Fruit fly (Drosophila melanogaster) whole organism, embryonic: ENCODE results near the gene amn.

Experiments used
- Awh ChIP-seq: fragments of 200-800 bp; sonication (Bioruptor generic); IDR thresholded peaks from 2 replicates; pipeline ENCODE4, ENCODE4 v1.3.6; 2022; ENCODE audit warnings: missing biosample characterization, missing genetic modification characterization
- CG10209 ChIP-seq: fragments of 200-800 bp; sonication (Bioruptor generic); optimal IDR thresholded peaks from 3 replicates; lab custom pipeline; 2017; ENCODE audit warnings: missing biosample characterization, mild to moderate bottlenecking, missing genetic modification characterization, missing genetic modification reagents
- CG10565 ChIP-seq: fragments of 200-800 bp; sonication (Bioruptor generic); optimal IDR thresholded peaks from 3 replicates; lab custom pipeline; 2016; ENCODE audit warnings: missing biosample characterization, mild to moderate bottlenecking, missing genetic modification characterization
- CG10979 ChIP-seq: fragments of 200-800 bp; sonication (Bioruptor generic); optimal IDR thresholded peaks from 2 replicates; lab custom pipeline; 2018; ENCODE audit warnings: missing biosample characterization, mild to moderate bottlenecking, missing genetic modification characterization, moderate library complexity
- CG11247 ChIP-seq: fragments of 200-800 bp; sonication (Bioruptor generic); IDR thresholded peaks from 2 replicates; pipeline ENCODE4 v1.3.6; 2022; ENCODE audit warnings: missing biosample characterization, missing genetic modification characterization
- CG11398 ChIP-seq: fragments of 200-800 bp; sonication (Bioruptor generic); optimal IDR thresholded peaks from 2 replicates; lab custom pipeline; 2016; ENCODE audit warnings: missing biosample characterization, missing genetic modification characterization
- CG12391 ChIP-seq: fragments of 200-800 bp; sonication (Bioruptor generic); optimal IDR thresholded peaks from 3 replicates; lab custom pipeline; 2018; ENCODE audit warnings: missing biosample characterization, mild to moderate bottlenecking, missing genetic modification characterization, moderate library complexity
- CG12942 ChIP-seq: fragments of 200-800 bp; sonication (Bioruptor generic); optimal IDR thresholded peaks from 3 replicates; lab custom pipeline; 2016; ENCODE audit warnings: missing biosample characterization, missing genetic modification characterization
- CG13296 ChIP-seq: fragments of 200-800 bp; sonication (Bioruptor generic); optimal IDR thresholded peaks from 3 replicates; lab custom pipeline; 2018; ENCODE audit warnings: missing biosample characterization, mild to moderate bottlenecking, missing genetic modification characterization
- CG13775 ChIP-seq: fragments of 200-800 bp; sonication (Bioruptor generic); optimal IDR thresholded peaks from 3 replicates; lab custom pipeline; 2017; ENCODE audit warnings: missing biosample characterization, mild to moderate bottlenecking, missing genetic modification characterization
- CG14860 ChIP-seq: fragments of 200-800 bp; sonication (Bioruptor generic); IDR thresholded peaks from 3 replicates; pipeline ENCODE4 v1.3.6; 2022; ENCODE audit warnings: missing biosample characterization, missing genetic modification characterization; ENCODE audit not compliant: partially characterized antibody
- CG1603 ChIP-seq: fragments of 200-800 bp; sonication (Bioruptor generic); optimal IDR thresholded peaks from 2 replicates; lab custom pipeline; 2019; ENCODE audit warnings: missing biosample characterization, mild to moderate bottlenecking, missing genetic modification characterization, moderate library complexity
- CG17186 ChIP-seq: fragments of 200-800 bp; sonication (Bioruptor generic); optimal IDR thresholded peaks from 3 replicates; lab custom pipeline; 2017; ENCODE audit warnings: missing biosample characterization, missing genetic modification reagents, missing genetic modification characterization
- CG17385 ChIP-seq: fragments of 200-800 bp; sonication (Bioruptor generic); optimal IDR thresholded peaks from 3 replicates; lab custom pipeline; 2018; ENCODE audit warnings: missing biosample characterization, mild to moderate bottlenecking, missing genetic modification characterization
- CG2116 ChIP-seq: fragments of 200-800 bp; sonication (Bioruptor generic); optimal IDR thresholded peaks from 3 replicates; lab custom pipeline; 2018; ENCODE audit warnings: missing biosample characterization, mild to moderate bottlenecking, missing genetic modification characterization
- CG2120 ChIP-seq: fragments of 200-800 bp; sonication (Bioruptor generic); optimal IDR thresholded peaks from 3 replicates; lab custom pipeline; 2016; ENCODE audit warnings: missing biosample characterization, missing genetic modification characterization
- CG2889 ChIP-seq: fragments of 200-800 bp; sonication (Bioruptor generic); IDR thresholded peaks from 3 replicates; pipeline ENCODE4 v1.3.6; 2022; ENCODE audit warnings: missing biosample characterization, missing genetic modification characterization
- CG31365 ChIP-seq: fragments of 200-800 bp; sonication (Bioruptor generic); optimal IDR thresholded peaks from 2 replicates; lab custom pipeline; 2018; ENCODE audit warnings: missing biosample characterization, mild to moderate bottlenecking, missing genetic modification characterization
- CG32767 ChIP-seq: fragments of 200-800 bp; sonication (Bioruptor generic); IDR thresholded peaks from 2 replicates; pipeline ENCODE4 v1.3.6; 2022; ENCODE audit warnings: missing biosample characterization, missing genetic modification characterization
- CG5953 ChIP-seq: fragments of 200-800 bp; sonication (Bioruptor generic); IDR thresholded peaks from 2 replicates; pipeline ENCODE4 v1.3.6; 2022; ENCODE audit warnings: missing biosample characterization, missing genetic modification characterization
- CG6689 ChIP-seq: fragments of 200-800 bp; sonication (Bioruptor generic); IDR thresholded peaks from 2 replicates; pipeline ENCODE4 v1.3.6; 2022; ENCODE audit warnings: missing biosample characterization, missing genetic modification characterization
- CG6765 ChIP-seq: fragments of 200-800 bp; sonication (Bioruptor generic); optimal IDR thresholded peaks from 3 replicates; lab custom pipeline; 2017; ENCODE audit warnings: missing biosample characterization, mild to moderate bottlenecking, missing genetic modification characterization
- CG7372 ChIP-seq: fragments of 200-800 bp; sonication (Bioruptor generic); IDR thresholded peaks from 2 replicates; pipeline ENCODE4 v1.3.6; 2022; ENCODE audit warnings: missing biosample characterization, missing genetic modification characterization
- CG7963 ChIP-seq: fragments of 200-800 bp; sonication (Bioruptor generic); IDR thresholded peaks from 3 replicates; pipeline ENCODE4 v1.3.6; 2022; ENCODE audit warnings: missing biosample characterization, missing genetic modification characterization; ENCODE audit not compliant: partially characterized antibody
- CG8765 ChIP-seq: fragments of 200-800 bp; sonication (Bioruptor generic); IDR thresholded peaks from 2 replicates; pipeline ENCODE4 v1.3.6; 2022; ENCODE audit warnings: missing biosample characterization, missing genetic modification characterization
- CG9817 ChIP-seq: fragments of 200-800 bp; sonication (Bioruptor generic); optimal IDR thresholded peaks from 2 replicates; lab custom pipeline; 2018; ENCODE audit warnings: missing biosample characterization, mild to moderate bottlenecking, missing genetic modification characterization, moderate library complexity
- D19B ChIP-seq: fragments of 200-800 bp; sonication (Bioruptor generic); optimal IDR thresholded peaks from 2 replicates; lab custom pipeline; 2017; ENCODE audit warnings: missing biosample characterization, mild to moderate bottlenecking, missing genetic modification characterization
- Doc2 ChIP-seq: fragments of 200-800 bp; sonication (Bioruptor generic); IDR thresholded peaks from 2 replicates; pipeline ENCODE4 v1.3.6; 2022; ENCODE audit warnings: missing biosample characterization, missing genetic modification characterization
- Ets97D ChIP-seq: fragments of 200-800 bp; sonication (Bioruptor generic); optimal IDR thresholded peaks from 3 replicates; lab custom pipeline; 2016; ENCODE audit warnings: missing biosample characterization, missing genetic modification characterization
- Fer1 ChIP-seq: fragments of 200-800 bp; sonication (Bioruptor generic); optimal IDR thresholded peaks from 2 replicates; lab custom pipeline; 2017; ENCODE audit warnings: missing biosample characterization, mild to moderate bottlenecking, missing genetic modification characterization
- HHEX ChIP-seq: fragments of 200-800 bp; sonication (Bioruptor generic); optimal IDR thresholded peaks from 3 replicates; lab custom pipeline; 2017; ENCODE audit warnings: missing biosample characterization, mild to moderate bottlenecking, missing genetic modification characterization, missing genetic modification reagents
- Hmr ChIP-seq: fragments of 200-800 bp; sonication (Bioruptor generic); optimal IDR thresholded peaks from 3 replicates; lab custom pipeline; 2017; ENCODE audit warnings: mild to moderate bottlenecking, missing biosample characterization, missing genetic modification reagents, missing genetic modification characterization
- NC2α ChIP-seq: fragments of 200-800 bp; sonication (Bioruptor generic); optimal IDR thresholded peaks from 2 replicates; lab custom pipeline; 2016; ENCODE audit warnings: missing biosample characterization, missing genetic modification characterization
- NC2β ChIP-seq: fragments of 200-800 bp; sonication (Bioruptor generic); optimal IDR thresholded peaks from 2 replicates; lab custom pipeline; 2016; ENCODE audit warnings: missing biosample characterization, missing genetic modification characterization
- Ravus ChIP-seq: fragments of 200-800 bp; sonication (Bioruptor generic); IDR thresholded peaks from 2 replicates; pipeline ENCODE4 v1.3.6; 2022; ENCODE audit warnings: missing biosample characterization, missing genetic modification characterization
- Sin3A ChIP-seq: fragments of >200 bp; optimal IDR thresholded peaks from 2 replicates; lab custom pipeline; 2018
- Spps ChIP-seq: fragments of 200-800 bp; sonication (Bioruptor generic); optimal IDR thresholded peaks from 2 replicates; lab custom pipeline; 2018; ENCODE audit warnings: missing biosample characterization, mild to moderate bottlenecking, missing genetic modification characterization
- al ChIP-seq: fragments of 200-800 bp; sonication (Bioruptor generic); IDR thresholded peaks from 2 replicates; pipeline ENCODE4 v1.3.6; 2022; ENCODE audit warnings: missing biosample characterization, missing genetic modification characterization
- br ChIP-seq: fragments of >200 bp; optimal IDR thresholded peaks from 2 replicates; lab custom pipeline; 2017
- cas ChIP-seq: fragments of 200-800 bp; sonication (Bioruptor generic); IDR thresholded peaks from 2 replicates; pipeline ENCODE4 v1.3.6; 2022; ENCODE audit warnings: missing biosample characterization, missing genetic modification characterization
- caup ChIP-seq: fragments of 200-800 bp; sonication (Bioruptor generic); optimal IDR thresholded peaks from 3 replicates; lab custom pipeline; 2017; ENCODE audit warnings: missing biosample characterization, mild to moderate bottlenecking, missing genetic modification characterization, moderate library complexity; ENCODE audit not compliant: severe bottlenecking
- corto ChIP-seq: fragments of 200-800 bp; sonication (Bioruptor generic); optimal IDR thresholded peaks from 2 replicates; lab custom pipeline; 2016; ENCODE audit warnings: missing biosample characterization, mild to moderate bottlenecking, missing genetic modification characterization, moderate library complexity
- croc ChIP-seq: fragments of 200-800 bp; sonication (Bioruptor generic); conservative IDR thresholded peaks from 3 replicates; pipeline ENCODE4 v1.3.6; 2022; ENCODE audit warnings: missing biosample characterization, missing genetic modification characterization
- dm ChIP-seq: fragments of 200-800 bp; sonication (Bioruptor generic); optimal IDR thresholded peaks from 3 replicates; lab custom pipeline; 2016; ENCODE audit warnings: missing biosample characterization, missing genetic modification characterization
- fd3F ChIP-seq: fragments of 200-800 bp; sonication (Bioruptor generic); optimal IDR thresholded peaks from 2 replicates; lab custom pipeline; 2018; ENCODE audit warnings: missing biosample characterization, mild to moderate bottlenecking, missing genetic modification characterization, moderate library complexity
- her ChIP-seq: fragments of 200-800 bp; sonication (Bioruptor generic); optimal IDR thresholded peaks from 2 replicates; lab custom pipeline; 2016; ENCODE audit warnings: missing biosample characterization, missing genetic modification characterization
- klu ChIP-seq: fragments of 200-800 bp; sonication (Bioruptor generic); IDR thresholded peaks from 2 replicates; pipeline ENCODE4 v1.3.6; 2022; ENCODE audit warnings: missing biosample characterization, missing genetic modification characterization
- lilli ChIP-seq: fragments of 200-800 bp; sonication (Bioruptor generic); optimal IDR thresholded peaks from 3 replicates; lab custom pipeline; 2016; ENCODE audit warnings: missing biosample characterization, missing genetic modification characterization
- org-1 ChIP-seq: fragments of 200-800 bp; sonication (Bioruptor generic); optimal IDR thresholded peaks from 2 replicates; lab custom pipeline; 2017; ENCODE audit warnings: missing biosample characterization, missing genetic modification characterization
- schlank ChIP-seq: fragments of 200-800 bp; sonication (Bioruptor generic); optimal IDR thresholded peaks from 2 replicates; lab custom pipeline; 2018; ENCODE audit warnings: missing biosample characterization, mild to moderate bottlenecking, missing genetic modification characterization
- trem ChIP-seq: fragments of 200-800 bp; optimal IDR thresholded peaks from 3 replicates; lab custom pipeline; 2019; ENCODE audit warnings: missing biosample characterization, mild to moderate bottlenecking, missing genetic modification characterization, moderate library complexity

The amn gene

DNA sequence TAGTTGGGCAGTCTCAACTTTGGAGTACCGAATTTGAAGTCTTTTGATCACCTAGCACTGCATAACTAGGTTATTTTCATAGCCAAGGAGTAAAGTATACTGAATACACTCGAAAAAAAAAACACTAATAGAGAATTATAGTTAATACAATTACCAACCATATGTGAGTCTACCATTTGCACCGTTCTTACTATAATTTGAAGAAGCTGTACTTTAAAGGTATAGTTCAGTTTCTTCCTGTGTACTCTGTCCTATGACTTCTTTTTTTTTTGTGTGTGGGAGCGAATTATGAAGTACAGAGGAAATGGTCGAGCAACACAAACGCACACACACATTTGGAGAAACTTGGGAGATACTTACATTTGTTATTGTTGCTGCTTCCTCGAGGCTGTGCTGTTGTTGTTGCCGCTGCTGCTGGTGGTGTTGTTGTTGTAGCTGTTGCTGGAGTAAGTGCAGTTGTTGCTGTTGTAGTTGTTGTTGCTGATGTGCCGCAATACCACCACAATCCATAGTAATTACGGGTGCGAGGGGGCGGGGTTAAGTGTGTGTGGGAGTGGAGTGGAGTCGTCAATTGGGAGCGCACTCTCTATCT, 39.3 kb downstream of the amn start (continued):
- TF ChIP-seq Spps (tag; lab: Kevin White, UChicago) (peak; percentile 87), klu (GFP tag; lab: Robert Waterston, UW) (peak; percentile 52), CG17385 (GFP tag; lab: Kevin White, UChicago) (peak; percentile 84), cas (no peak), her (GFP tag; lab: Kevin White, UChicago) (peak; percentile 83), CG11398 (GFP tag; lab: Kevin White, UChicago) (peak; percentile 88), Hmr (peak; percentile 68), CG5953 (peak; percentile 85), CG1603 (tag; lab: Kevin White, UChicago) (peak; percentile 88), caup (GFP tag; lab: Kevin White, UChicago) (peak; percentile 63), CG31365 (peak; percentile 36), corto (GFP tag; lab: Kevin White, UChicago) (no peak), dm (GFP tag; lab: Kevin White, UChicago) (peak; percentile 73), Ets97D (GFP tag; lab: Kevin White, UChicago) (peak; percentile 47), Doc2 (GFP tag; lab: Robert Waterston, UW) (no peak), CG13296 (GFP tag; lab: Kevin White, UChicago) (peak; percentile 43), HHEX (peak; percentile 84), CG32767 (peak; percentile 76), NC2α (GFP tag; lab: Kevin White, UChicago) (peak; percentile 91), CG2889 (peak; percentile 66; the same call in 2 of the 3 replicates), br (no peak), Ravus (GFP tag; lab: Robert Waterston, UW) (peak; percentile 57), Awh (GFP tag; lab: Robert Waterston, UW) (peak; percentile 85), CG10979 (tag; lab: Kevin White, UChicago) (peak; percentile 97), CG10209 (GFP tag; lab: Kevin White, UChicago) (peak; percentile 92), al (GFP tag; lab: Robert Waterston, UW) (0 out of 2 replicates have a peak, but pooled peaks have one; percentile 20), CG2116 (GFP tag; lab: Kevin White, UChicago) (peak; percentile 44), trem (tag; lab: Kevin White, UChicago) (peak; percentile 79), CG10565 (peak; percentile 82), CG7963 (GFP tag; lab: Robert Waterston, UW) (no peak), Sin3A (lab: Kevin White, UChicago) (no peak), org-1 (peak; percentile 80), CG13775 (GFP tag; lab: Kevin White, UChicago) (peak; percentile 84), NC2β (GFP tag; lab: Kevin White, UChicago) (peak; percentile 95), CG12391 (tag; lab: Kevin White, UChicago) (peak; percentile 94), Fer1 (GFP tag; lab: Kevin White, UChicago) (peak; percentile 66), CG17186 (GFP tag; lab: Kevin White, UChicago) (peak; percentile 50), CG7372 (GFP tag; lab: Robert Waterston, UW) (peak; percentile 69), croc (GFP tag; lab: Robert Waterston, UW) (peak; percentile 90), CG12942 (GFP tag; lab: Kevin White, UChicago) (peak; percentile 90), CG14860 (GFP tag; lab: Robert Waterston, UW) (no peak), CG6765 (GFP tag; lab: Kevin White, UChicago) (peak; percentile 10), D19B (GFP tag; lab: Kevin White, UChicago) (peak; percentile 49), CG8765 (GFP tag; lab: Robert Waterston, UW) (peak; percentile 92), CG6689 (peak; percentile 86), CG11247 (GFP tag; lab: Robert Waterston, UW) (peak; percentile 50), schlank (tag; lab: Kevin White, UChicago) (no peak), fd3F (GFP tag; lab: Kevin White, UChicago) (peak; percentile 42), CG2120 (peak; percentile 74), lilli (GFP tag; lab: Kevin White, UChicago) (peak; percentile 88), CG9817 (tag; lab: Kevin White, UChicago) (peak; percentile 68)
